Fruit fly (Drosophila melanogaster) whole organism, embryonic: ENCODE data around the gene CG14153.

ENCODE experiments used
- Ada2b ChIP-seq: fragments of 200-800 bp; sonication (Bioruptor generic); IDR thresholded peaks from 2 replicates; pipeline ENCODE4 v1.3.6; 2022; ENCODE audit warnings: missing biosample characterization, missing genetic modification characterization
- Blimp-1 ChIP-seq: fragments of 200-800 bp; sonication (Bioruptor generic); optimal IDR thresholded peaks from 3 replicates; lab custom pipeline; 2018; ENCODE audit warnings: missing biosample characterization, missing genetic modification characterization, mild to moderate bottlenecking, moderate library complexity, missing genetic modification reagents
- BtbVII ChIP-seq: fragments of 200-800 bp; sonication (Bioruptor generic); optimal IDR thresholded peaks from 3 replicates; lab custom pipeline; 2017; ENCODE audit warnings: missing biosample characterization, mild to moderate bottlenecking, missing genetic modification characterization
- CG10543 ChIP-seq: fragments of 200-800 bp; sonication (Bioruptor generic); optimal IDR thresholded peaks from 3 replicates; lab custom pipeline; 2017; ENCODE audit warnings: missing biosample characterization, mild to moderate bottlenecking, missing genetic modification characterization, moderate library complexity
- CG11456 ChIP-seq: fragments of 200-800 bp; sonication (Bioruptor generic); IDR thresholded peaks from 3 replicates; pipeline ENCODE4 v1.3.6; 2022; ENCODE audit warnings: missing biosample characterization, missing genetic modification characterization
- CG12104 ChIP-seq: fragments of 200-800 bp; sonication (Bioruptor generic); optimal IDR thresholded peaks from 3 replicates; lab custom pipeline; 2016; ENCODE audit warnings: missing biosample characterization, missing genetic modification characterization
- CG12155 ChIP-seq: fragments of 200-800 bp; sonication (Bioruptor generic); optimal IDR thresholded peaks from 3 replicates; lab custom pipeline; 2016; ENCODE audit warnings: missing biosample characterization, missing genetic modification characterization
- CG12769 ChIP-seq: fragments of 200-800 bp; sonication (Bioruptor generic); optimal IDR thresholded peaks from 2 replicates; lab custom pipeline; 2019; ENCODE audit warnings: missing biosample characterization, mild to moderate bottlenecking, missing genetic modification characterization, moderate library complexity
- CG14860 ChIP-seq: fragments of 200-800 bp; sonication (Bioruptor generic); IDR thresholded peaks from 3 replicates; pipeline ENCODE4 v1.3.6; 2022; ENCODE audit warnings: missing biosample characterization, missing genetic modification characterization; ENCODE audit not compliant: partially characterized antibody
- CG16813 ChIP-seq: fragments of 200-800 bp; sonication (Bioruptor generic); IDR thresholded peaks from 3 replicates; pipeline ENCODE4 v1.3.6; 2022; ENCODE audit warnings: missing biosample characterization, missing genetic modification characterization; ENCODE audit not compliant: partially characterized antibody
- CG17912 ChIP-seq: fragments of 200-800 bp; sonication (Bioruptor generic); optimal IDR thresholded peaks from 2 replicates; lab custom pipeline; 2018; ENCODE audit warnings: missing biosample characterization, mild to moderate bottlenecking, missing genetic modification characterization
- CG2120 ChIP-seq: fragments of 200-800 bp; sonication (Bioruptor generic); optimal IDR thresholded peaks from 3 replicates; lab custom pipeline; 2016; ENCODE audit warnings: missing biosample characterization, missing genetic modification characterization
- CG2712 ChIP-seq: fragments of 200-800 bp; optimal IDR thresholded peaks from 3 replicates; lab custom pipeline; 2019; ENCODE audit warnings: missing biosample characterization, mild to moderate bottlenecking, missing genetic modification characterization, moderate library complexity
- CG2875 ChIP-seq: fragments of 200-800 bp; sonication (Bioruptor generic); optimal IDR thresholded peaks from 2 replicates; lab custom pipeline; 2017; ENCODE audit warnings: missing biosample characterization, mild to moderate bottlenecking, missing genetic modification characterization, missing genetic modification reagents
- CG33213 ChIP-seq: fragments of 200-800 bp; sonication (Bioruptor generic); optimal IDR thresholded peaks from 3 replicates; lab custom pipeline; 2016; ENCODE audit warnings: missing biosample characterization, missing genetic modification characterization
- CG3726 ChIP-seq: fragments of 200-800 bp; sonication (Bioruptor generic); IDR thresholded peaks from 3 replicates; pipeline ENCODE4, ENCODE4 v1.3.6; 2022; ENCODE audit warnings: missing biosample characterization, missing genetic modification characterization
- CG3995 ChIP-seq: fragments of 200-800 bp; sonication (Bioruptor generic); optimal IDR thresholded peaks from 3 replicates; lab custom pipeline; 2016; ENCODE audit warnings: missing biosample characterization, missing genetic modification characterization
- CG42726 ChIP-seq: fragments of 200-800 bp; sonication (Bioruptor generic); IDR thresholded peaks from 2 replicates; pipeline ENCODE4 v1.3.6; 2022; ENCODE audit warnings: missing biosample characterization, missing genetic modification characterization; ENCODE audit not compliant: partially characterized antibody
- CG5245 ChIP-seq: fragments of 200-800 bp; sonication (Bioruptor generic); optimal IDR thresholded peaks from 3 replicates; lab custom pipeline; 2016; ENCODE audit warnings: missing biosample characterization, missing genetic modification characterization
- CG6813 ChIP-seq: fragments of 200-800 bp; sonication (Bioruptor generic); optimal IDR thresholded peaks from 2 replicates; lab custom pipeline; 2017; ENCODE audit warnings: missing biosample characterization, missing genetic modification characterization, mild to moderate bottlenecking, moderate library complexity, missing genetic modification reagents
- CG8290 ChIP-seq, 3 experiments: fragments of 200-800 bp; sonication (Bioruptor generic); optimal IDR thresholded peaks; 2 replicates each; lab custom pipeline; 2016 to 2019; ENCODE audit warnings: missing biosample characterization in 3 of 3, missing genetic modification characterization in 3 of 3, mild to moderate bottlenecking in 2 of 3, moderate library complexity in 1 of 3
- CG9727 ChIP-seq: fragments of 200-800 bp; sonication (Bioruptor generic); optimal IDR thresholded peaks from 3 replicates; lab custom pipeline; 2017; ENCODE audit warnings: missing biosample characterization, mild to moderate bottlenecking, missing genetic modification characterization
- CG9932 ChIP-seq: fragments of 200-800 bp; sonication (Bioruptor generic); IDR thresholded peaks from 2 replicates; pipeline ENCODE4 v1.3.6; 2022; ENCODE audit warnings: missing biosample characterization, missing genetic modification characterization
- CoRest ChIP-seq: fragments of 200-800 bp; sonication (Bioruptor generic); optimal IDR thresholded peaks from 3 replicates; lab custom pipeline; 2018; ENCODE audit warnings: missing biosample characterization, mild to moderate bottlenecking, missing genetic modification characterization, moderate library complexity
- Eip74EF ChIP-seq, 2 experiments: fragments of 200-800 bp in 1 of 2; fragments of >200 bp in 1 of 2; sonication (Bioruptor generic) in 1 of 2; optimal IDR thresholded peaks; 2 replicates each; lab custom pipeline; 2017 to 2019; ENCODE audit warnings: missing biosample characterization in 2 of 2, missing genetic modification characterization in 2 of 2, mild to moderate bottlenecking in 1 of 2, moderate library complexity in 1 of 2
- Lim3 ChIP-seq: fragments of 200-800 bp; sonication (Bioruptor generic); IDR thresholded peaks from 2 replicates; pipeline ENCODE4 v1.3.6; 2022; ENCODE audit warnings: missing biosample characterization, missing genetic modification characterization
- Lpt ChIP-seq: fragments of >200 bp; optimal IDR thresholded peaks from 2 replicates; lab custom pipeline; 2018; ENCODE audit warnings: missing biosample characterization, missing genetic modification characterization
- NC2α ChIP-seq: fragments of 200-800 bp; sonication (Bioruptor generic); optimal IDR thresholded peaks from 2 replicates; lab custom pipeline; 2016; ENCODE audit warnings: missing biosample characterization, missing genetic modification characterization
- Ptx1 ChIP-seq: fragments of 200-800 bp; sonication (Bioruptor generic); IDR thresholded peaks from 2 replicates; pipeline ENCODE4 v1.3.6; 2022; ENCODE audit warnings: missing biosample characterization, missing genetic modification characterization
- Xrp1 ChIP-seq: fragments of 200-800 bp; sonication (Bioruptor generic); IDR thresholded peaks from 2 replicates; pipeline ENCODE4 v1.3.6; 2022; ENCODE audit warnings: missing biosample characterization, missing genetic modification characterization
- ase ChIP-seq: fragments of 200-800 bp; sonication (Bioruptor generic); IDR thresholded peaks from 3 replicates; pipeline ENCODE4 v1.3.6; 2022; ENCODE audit warnings: missing biosample characterization, missing genetic modification characterization
- cas ChIP-seq: fragments of 200-800 bp; sonication (Bioruptor generic); IDR thresholded peaks from 2 replicates; pipeline ENCODE4 v1.3.6; 2022; ENCODE audit warnings: missing biosample characterization, missing genetic modification characterization
- cato ChIP-seq: fragments of 200-800 bp; sonication (Bioruptor generic); optimal IDR thresholded peaks from 2 replicates; lab custom pipeline; 2016; ENCODE audit warnings: missing biosample characterization, missing genetic modification characterization, borderline replicate concordance
- corto ChIP-seq: fragments of 200-800 bp; sonication (Bioruptor generic); optimal IDR thresholded peaks from 2 replicates; lab custom pipeline; 2016; ENCODE audit warnings: missing biosample characterization, mild to moderate bottlenecking, missing genetic modification characterization, moderate library complexity
- crc ChIP-seq: fragments of 200-800 bp; sonication (Bioruptor generic); optimal IDR thresholded peaks from 2 replicates; lab custom pipeline; 2016; ENCODE audit warnings: missing biosample characterization, missing genetic modification characterization
- knrl ChIP-seq: fragments of 200-800 bp; sonication (Bioruptor generic); IDR thresholded peaks from 3 replicates; pipeline ENCODE4 v1.3.6; 2022; ENCODE audit warnings: missing biosample characterization, missing genetic modification characterization; ENCODE audit not compliant: partially characterized antibody
- lov ChIP-seq, 2 experiments: fragments of 200-800 bp in 1 of 2; fragments of >200 bp in 1 of 2; sonication (Bioruptor generic) in 1 of 2; IDR thresholded peaks in 1 of 2; optimal IDR thresholded peaks in 1 of 2; 2 replicates in 1 of 2; 3 replicates in 1 of 2; pipeline versions ENCODE4 v1.3.6 to Lab custom; 2017 to 2022; ENCODE audit warnings: missing biosample characterization in 1 of 2, missing genetic modification characterization in 1 of 2
- repo ChIP-seq: fragments of 200-800 bp; sonication (Bioruptor generic); optimal IDR thresholded peaks from 2 replicates; lab custom pipeline; 2016; ENCODE audit warnings: missing biosample characterization, missing genetic modification characterization
- ro ChIP-seq: fragments of 200-800 bp; sonication (Bioruptor generic); IDR thresholded peaks from 2 replicates; pipeline ENCODE4 v1.3.6; 2022; ENCODE audit warnings: missing biosample characterization, missing genetic modification characterization
- sens ChIP-seq: fragments of 200-800 bp; sonication (Bioruptor generic); peaks from one replicate; lab custom pipeline; 2016; ENCODE audit warnings: missing biosample characterization, missing genetic modification characterization
- shn ChIP-seq: fragments of 200-800 bp; sonication (Bioruptor generic); optimal IDR thresholded peaks from 3 replicates; lab custom pipeline; 2016; ENCODE audit warnings: missing biosample characterization, missing genetic modification characterization
- sima ChIP-seq: fragments of 200-800 bp; sonication (Bioruptor generic); optimal IDR thresholded peaks from 2 replicates; lab custom pipeline; 2016; ENCODE audit warnings: missing biosample characterization, missing genetic modification characterization
- tgo ChIP-seq: fragments of 200-800 bp; sonication (Bioruptor generic); IDR thresholded peaks from 3 replicates; pipeline ENCODE4 v1.3.6; 2022; ENCODE audit warnings: missing biosample characterization, missing genetic modification characterization
- trem ChIP-seq: fragments of 200-800 bp; optimal IDR thresholded peaks from 3 replicates; lab custom pipeline; 2019; ENCODE audit warnings: missing biosample characterization, mild to moderate bottlenecking, missing genetic modification characterization, moderate library complexity
- ttk ChIP-seq: fragments of 200-800 bp; sonication (Bioruptor generic); IDR thresholded peaks from 2 replicates; pipeline ENCODE4 v2.1.2; 2022; ENCODE audit warnings: missing biosample characterization, missing genetic modification characterization
- tx ChIP-seq: fragments of 200-800 bp; sonication (Bioruptor generic); optimal IDR thresholded peaks from 2 replicates; lab custom pipeline; 2016; ENCODE audit warnings: missing biosample characterization, missing genetic modification characterization
- unpg ChIP-seq: fragments of 200-800 bp; sonication (Bioruptor generic); optimal IDR thresholded peaks from 3 replicates; lab custom pipeline; 2018; ENCODE audit warnings: missing biosample characterization, mild to moderate bottlenecking, missing genetic modification characterization, moderate library complexity
- zf30C ChIP-seq: fragments of 200-800 bp; sonication (Bioruptor generic); optimal IDR thresholded peaks from 3 replicates; lab custom pipeline; 2018; ENCODE audit warnings: missing biosample characterization, mild to moderate bottlenecking, missing genetic modification characterization
- zfh1 ChIP-seq: fragments of 200-800 bp; sonication (Bioruptor generic); IDR thresholded peaks from 3 replicates; pipeline ENCODE4 v1.3.6; 2022; ENCODE audit warnings: missing biosample characterization, missing genetic modification characterization

Gene CG14153

DNA sequence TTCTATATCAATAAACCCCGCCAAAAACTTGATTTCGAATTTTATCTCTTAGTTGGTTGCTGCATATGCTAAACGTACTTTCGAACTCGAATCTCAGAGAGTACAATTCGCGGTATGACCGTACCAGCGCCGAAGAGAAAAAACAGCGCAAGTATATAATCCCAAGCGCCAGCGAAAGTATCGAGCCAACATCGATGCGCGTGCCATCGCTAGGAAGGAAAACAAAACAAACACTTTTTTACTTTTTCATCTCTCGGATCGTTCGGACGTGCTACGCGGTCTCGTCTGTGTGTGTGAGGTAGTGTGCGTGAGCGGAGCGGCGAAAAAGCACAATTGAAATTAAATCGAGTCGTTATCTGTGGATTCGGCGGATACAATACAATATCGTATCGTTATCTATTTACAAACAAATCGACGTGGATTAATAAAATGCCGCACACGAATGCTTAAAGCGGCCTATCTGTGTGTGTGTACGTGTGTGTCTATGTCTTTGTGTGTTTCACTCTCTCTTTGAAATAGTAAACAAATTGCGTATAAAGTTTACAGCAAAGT, 21.3 kb downstream of the CG14153 start, which contains the start of gene simj (continued):
- peak; percentile 38 for TF ChIP-seq CoRest (tag; lab: Kevin White, UChicago)
- TF ChIP-seq CG8290 (GFP tag; optimal IDR thresholded peaks at IDR 0.05; lab: Kevin White, UChicago) = peak; percentile 64
- TF ChIP-seq CG8290 (tag; optimal IDR thresholded peaks at IDR 0.05; lab: Kevin White, UChicago) = peak in 1 of 2 experiments; percentile 87
- TF ChIP-seq CG12769 (tag; lab: Kevin White, UChicago) = peak; percentile 84
- TF ChIP-seq NC2α (GFP tag; lab: Kevin White, UChicago) = no peak
- TF ChIP-seq Blimp-1 (GFP tag; lab: Kevin White, UChicago) = peak; percentile 26
- 0 out of 3 replicates have a peak, but pooled peaks have one; percentile 18 for TF ChIP-seq tgo (GFP tag; lab: Robert Waterston, UW)
- peak; percentile 4 for TF ChIP-seq shn (GFP tag; lab: Kevin White, UChicago)
- no peak for TF ChIP-seq Lpt (GFP tag; lab: Kevin White, UChicago)
- TF ChIP-seq CG33213 (GFP tag; lab: Kevin White, UChicago) = peak; percentile 69
- TF ChIP-seq Ada2b (GFP tag; lab: Robert Waterston, UW) = no peak
- peak; percentile 55; the same call in 1 of the 3 replicates for TF ChIP-seq CG14860 (GFP tag; lab: Robert Waterston, UW)
- peak; percentile 82 for TF ChIP-seq sens (GFP tag; lab: Kevin White, UChicago)
- peak; percentile 94 for TF ChIP-seq CG42726 (GFP tag; lab: Robert Waterston, UW)
- peak; percentile 39; the same call in 1 of the 2 replicates for TF ChIP-seq Xrp1 (GFP tag; lab: Robert Waterston, UW)
- TF ChIP-seq unpg (GFP tag; lab: Kevin White, UChicago) = peak; percentile 52
- TF ChIP-seq CG3726 (GFP tag; lab: Robert Waterston, UW) = no peak
- TF ChIP-seq CG2875 (GFP tag; lab: Kevin White, UChicago) = peak; percentile 17
- TF ChIP-seq CG16813 (GFP tag; lab: Robert Waterston, UW) = peak; percentile 83
- TF ChIP-seq ase (GFP tag; lab: Robert Waterston, UW) = peak; percentile 55; the same call in 1 of the 3 replicates
- TF ChIP-seq CG6813 (GFP tag; lab: Kevin White, UChicago) = peak; percentile 30
- peak; percentile 86 for TF ChIP-seq CG10543 (GFP tag; lab: Kevin White, UChicago)
- TF ChIP-seq CG12155 (GFP tag; lab: Kevin White, UChicago) = peak; percentile 54
- TF ChIP-seq Ptx1 (GFP tag; lab: Robert Waterston, UW) = no peak
- peak; percentile 69; the same call in 2 of the 3 replicates for TF ChIP-seq zfh1 (GFP tag; lab: Robert Waterston, UW)
- TF ChIP-seq CG17912 (GFP tag; lab: Kevin White, UChicago) = peak; percentile 16
- TF ChIP-seq ro (GFP tag; lab: Robert Waterston, UW) = no peak
- no peak for TF ChIP-seq cato (GFP tag; lab: Kevin White, UChicago)
- no peak for TF ChIP-seq Lim3 (GFP tag; lab: Robert Waterston, UW)
- TF ChIP-seq corto (GFP tag; lab: Kevin White, UChicago) = peak; percentile 2
- peak; percentile 8 for TF ChIP-seq sima (GFP tag; lab: Kevin White, UChicago)
- TF ChIP-seq zf30C (GFP tag; lab: Kevin White, UChicago) = peak; percentile 6
- no peak for TF ChIP-seq crc (GFP tag; lab: Kevin White, UChicago)
- TF ChIP-seq tx (GFP tag; lab: Kevin White, UChicago) = peak; percentile 22
- TF ChIP-seq knrl = peak; percentile 81
- peak in 1 of 2 experiments; percentile 58 for TF ChIP-seq Eip74EF (GFP tag; optimal IDR thresholded peaks at IDR 0.05; lab: Kevin White, UChicago)
- peak; percentile 78 for TF ChIP-seq trem (tag; lab: Kevin White, UChicago)
- peak; percentile 71 for TF ChIP-seq CG9932 (GFP tag; lab: Robert Waterston, UW)
- no peak for TF ChIP-seq CG3995 (GFP tag; lab: Kevin White, UChicago)
- peak; percentile 62 for TF ChIP-seq CG2712 (tag; lab: Kevin White, UChicago)
- TF ChIP-seq repo = peak; percentile 40
- TF ChIP-seq lov (optimal IDR thresholded peaks at IDR 0.05; lab: Kevin White, UChicago) = no peak
- no peak for TF ChIP-seq lov (GFP tag; IDR thresholded peaks at IDR 0.05; lab: Robert Waterston, UW)
- TF ChIP-seq BtbVII (GFP tag; lab: Kevin White, UChicago) = peak; percentile 46
- no peak for TF ChIP-seq ttk
- no peak for TF ChIP-seq CG12104
- TF ChIP-seq CG2120 = peak; percentile 62
- no peak for TF ChIP-seq CG9727 (GFP tag; lab: Kevin White, UChicago)
- no peak for TF ChIP-seq CG11456 (GFP tag; lab: Robert Waterston, UW)
- TF ChIP-seq cas = no peak
- no peak for TF ChIP-seq CG5245 (GFP tag; lab: Kevin White, UChicago)
